Worm (Caenorhabditis elegans) whole organism, L3 larva: ENCODE results near the gene T14G11.1.
A peak's percentile ranks its signal among the peaks of the same experiment; 100 is the strongest.

Experiments
- R02D3.7 ChIP-seq: fragments of 150-350 bp; optimal IDR thresholded peaks from 2 replicates; lab custom pipeline; 2014; ENCODE audit warnings: missing biosample characterization, missing genetic modification characterization
- ama-1 ChIP-seq: fragments of 150-350 bp; optimal IDR thresholded peaks from 2 replicates; lab custom pipeline; 2018
- ceh-16 ChIP-seq: sonication (generic microtip); optimal IDR thresholded peaks from 2 replicates; lab custom pipeline; 2017; ENCODE audit warnings: missing biosample characterization, missing genetic modification characterization
- ceh-82 ChIP-seq: fragments of 150-350 bp; optimal IDR thresholded peaks from 2 replicates; lab custom pipeline; 2014; ENCODE audit warnings: missing biosample characterization, missing genetic modification characterization
- ceh-9 ChIP-seq: sonication (generic microtip); optimal IDR thresholded peaks from 2 replicates; lab custom pipeline; 2018; ENCODE audit warnings: missing biosample characterization, missing genetic modification characterization
- daf-12 ChIP-seq: fragments of 150-350 bp; optimal IDR thresholded peaks from 2 replicates; lab custom pipeline; 2014; ENCODE audit warnings: missing biosample characterization, missing genetic modification reagents, missing genetic modification characterization
- egl-27 ChIP-seq: sonication (generic microtip); optimal IDR thresholded peaks from 4 replicates; lab custom pipeline; 2017; ENCODE audit warnings: missing biosample characterization, missing genetic modification reagents, missing genetic modification characterization
- egl-5 ChIP-seq: fragments of 150-350 bp; optimal IDR thresholded peaks from 2 replicates; lab custom pipeline; 2017; ENCODE audit warnings: missing biosample characterization, missing genetic modification reagents, missing genetic modification characterization, inconsistent platforms
- elt-1 ChIP-seq: fragments of 150-350 bp; optimal IDR thresholded peaks from 2 replicates; lab custom pipeline; 2014; ENCODE audit warnings: missing biosample characterization, missing genetic modification characterization
- elt-2 ChIP-seq: sonication (generic microtip); optimal IDR thresholded peaks from 2 replicates; lab custom pipeline; 2016; ENCODE audit warnings: missing genetic modification reagents, mild to moderate bottlenecking, missing genetic modification characterization, missing compliant biosample characterization
- elt-3 ChIP-seq, 3 experiments: fragments of 150-350 bp in 1 of 3; sonication (generic microtip) in 2 of 3; optimal IDR thresholded peaks; 2 replicates in 2 of 3; 4 replicates in 1 of 3; lab custom pipeline; 2014 to 2017; ENCODE audit warnings: missing biosample characterization in 3 of 3, missing genetic modification characterization in 3 of 3
- fkh-10 ChIP-seq: sonication (generic microtip); optimal IDR thresholded peaks from 2 replicates; lab custom pipeline; 2017; ENCODE audit warnings: missing biosample characterization, missing genetic modification reagents, missing genetic modification characterization
- fkh-2 ChIP-seq: fragments of 150-350 bp; optimal IDR thresholded peaks from 2 replicates; lab custom pipeline; 2014; ENCODE audit warnings: missing biosample characterization, missing genetic modification reagents, missing genetic modification characterization
- fos-1 ChIP-seq: fragments of 150-350 bp; optimal IDR thresholded peaks from 2 replicates; lab custom pipeline; 2014; ENCODE audit warnings: missing biosample characterization, missing genetic modification characterization
- hmg-11 ChIP-seq: sonication (generic microtip); optimal IDR thresholded peaks from 2 replicates; lab custom pipeline; 2016; ENCODE audit warnings: missing genetic modification characterization, missing compliant biosample characterization
- jun-1 ChIP-seq: fragments of 150-350 bp; optimal IDR thresholded peaks from 2 replicates; lab custom pipeline; 2014; ENCODE audit warnings: missing biosample characterization, missing genetic modification reagents, missing genetic modification characterization
- lin-39 ChIP-seq: fragments of 150-350 bp; optimal IDR thresholded peaks from 2 replicates; lab custom pipeline; 2018; ENCODE audit warnings: missing biosample characterization, missing genetic modification reagents, missing genetic modification characterization
- lsy-12 ChIP-seq: sonication (generic microtip); optimal IDR thresholded peaks from 2 replicates; lab custom pipeline; 2016; ENCODE audit warnings: mild to moderate bottlenecking, missing genetic modification characterization, missing compliant biosample characterization
- nhr-11 ChIP-seq: fragments of 150-350 bp; optimal IDR thresholded peaks from 2 replicates; lab custom pipeline; 2014; ENCODE audit warnings: missing biosample characterization, missing genetic modification characterization
- nhr-12 ChIP-seq: fragments of 150-350 bp; optimal IDR thresholded peaks from 2 replicates; lab custom pipeline; 2014; ENCODE audit warnings: missing biosample characterization, missing genetic modification characterization
- nhr-23 ChIP-seq: fragments of 150-350 bp; optimal IDR thresholded peaks from 2 replicates; lab custom pipeline; 2014; ENCODE audit warnings: missing biosample characterization, missing genetic modification reagents, missing genetic modification characterization
- nhr-237 ChIP-seq: fragments of 150-350 bp; optimal IDR thresholded peaks from 2 replicates; lab custom pipeline; 2014; ENCODE audit warnings: missing biosample characterization, missing genetic modification characterization
- nhr-25 ChIP-seq: sonication (generic microtip); optimal IDR thresholded peaks from 2 replicates; lab custom pipeline; 2017; ENCODE audit warnings: missing biosample characterization, missing genetic modification characterization
- nhr-28 ChIP-seq: fragments of 150-350 bp; optimal IDR thresholded peaks from 2 replicates; lab custom pipeline; 2014; ENCODE audit warnings: missing biosample characterization, missing genetic modification characterization
- nhr-76 ChIP-seq: fragments of 150-350 bp; sonication (generic microtip); optimal IDR thresholded peaks from 5 replicates; lab custom pipeline; 2014; ENCODE audit warnings: missing biosample characterization, missing genetic modification characterization
- nhr-77 ChIP-seq: fragments of 150-350 bp; optimal IDR thresholded peaks from 2 replicates; lab custom pipeline; 2014; ENCODE audit warnings: missing biosample characterization, missing genetic modification characterization
- pha-4 ChIP-seq: fragments of 150-350 bp; optimal IDR thresholded peaks from 2 replicates; lab custom pipeline; 2014; ENCODE audit warnings: missing biosample characterization, missing genetic modification reagents, missing genetic modification characterization
- skn-1 ChIP-seq: fragments of 150-350 bp; optimal IDR thresholded peaks from 2 replicates; lab custom pipeline; 2014; ENCODE audit warnings: missing biosample characterization, missing genetic modification characterization
- snpc-4 ChIP-seq: fragments of 150-350 bp; optimal IDR thresholded peaks from 2 replicates; lab custom pipeline; 2014; ENCODE audit warnings: missing biosample characterization, missing genetic modification characterization
- tbx-2 ChIP-seq: sonication (generic microtip); optimal IDR thresholded peaks from 2 replicates; lab custom pipeline; 2016; ENCODE audit warnings: mild to moderate bottlenecking, missing genetic modification characterization, missing compliant biosample characterization
- zag-1 ChIP-seq: fragments of 150-350 bp; optimal IDR thresholded peaks from 2 replicates; lab custom pipeline; 2014; ENCODE audit warnings: missing biosample characterization, missing genetic modification characterization
- ztf-11 ChIP-seq: fragments of 150-350 bp; optimal IDR thresholded peaks from 2 replicates; lab custom pipeline; 2014; ENCODE audit warnings: missing biosample characterization, missing genetic modification characterization

The T14G11.1 gene

ce11 chrX:2698197-2698800 lies 9.5 kb downstream of the T14G11.1 start:
- TF ChIP-seq ama-1 (lab: Kevin White, UChicago) (peak; percentile 11), jun-1 (peak; percentile 19), pha-4 (tag; lab: Kevin White, UChicago) (peak; percentile 19), elt-2 (peak; percentile 66), nhr-11 (no peak), elt-3 (tag; optimal IDR thresholded peaks at IDR 0.05; lab: Kevin White, UChicago) (no peak)

DNA sequence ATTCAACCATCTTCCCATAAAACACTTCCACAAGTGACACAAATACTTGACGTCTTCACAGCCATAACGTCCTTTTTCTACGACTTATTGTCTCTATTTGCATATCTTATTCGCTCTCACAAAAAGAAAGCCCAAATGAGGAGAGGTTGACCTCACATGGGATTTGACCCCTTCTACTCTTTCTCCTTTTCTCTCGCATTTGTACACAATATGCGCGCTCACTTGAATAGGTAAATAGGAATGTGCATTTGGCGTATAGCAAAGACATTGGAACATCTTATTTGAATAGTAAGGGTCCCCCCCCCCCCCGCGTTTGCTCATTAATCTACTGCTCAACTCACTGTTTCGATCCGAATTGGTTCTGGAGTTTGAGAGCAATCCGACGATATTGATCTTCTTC lies 11.9 kb downstream of the T14G11.1 start:
- no peak for TF ChIP-seq ceh-9 (tag; lab: Kevin White, UChicago)
- peak; percentile 14 for TF ChIP-seq egl-5 (tag; lab: Kevin White, UChicago)

ce11 chrX:2703887-2704286 lies 15.1 kb downstream of the T14G11.1 start:
- no peak for TF ChIP-seq snpc-4 (tag; lab: Kevin White, UChicago)
- peak; percentile 47 for TF ChIP-seq nhr-23
- TF ChIP-seq tbx-2 (tag; lab: Kevin White, UChicago), result no peak
- TF ChIP-seq elt-2, result peak; percentile 9
- no peak for TF ChIP-seq ceh-82 (tag; lab: Kevin White, UChicago)
- no peak for TF ChIP-seq nhr-77
- TF ChIP-seq nhr-28 (tag; lab: Kevin White, UChicago), result no peak
- no peak for TF ChIP-seq nhr-237 (tag; lab: Kevin White, UChicago)
- no peak for TF ChIP-seq nhr-12 (tag; lab: Kevin White, UChicago)
- no peak for TF ChIP-seq R02D3.7
- TF ChIP-seq nhr-25 (tag; lab: Kevin White, UChicago), result peak; percentile 75
- TF ChIP-seq daf-12 (tag; lab: Kevin White, UChicago), result no peak
- peak; percentile 93 for TF ChIP-seq elt-1
- TF ChIP-seq fos-1 (tag; lab: Kevin White, UChicago), result no peak
- TF ChIP-seq ama-1 (lab: Kevin White, UChicago), result no peak
- no peak for TF ChIP-seq ztf-11
- no peak for TF ChIP-seq lsy-12 (tag; lab: Kevin White, UChicago)
- peak; percentile 74 for TF ChIP-seq ceh-16 (tag; lab: Kevin White, UChicago)
- TF ChIP-seq skn-1, result no peak

DNA sequence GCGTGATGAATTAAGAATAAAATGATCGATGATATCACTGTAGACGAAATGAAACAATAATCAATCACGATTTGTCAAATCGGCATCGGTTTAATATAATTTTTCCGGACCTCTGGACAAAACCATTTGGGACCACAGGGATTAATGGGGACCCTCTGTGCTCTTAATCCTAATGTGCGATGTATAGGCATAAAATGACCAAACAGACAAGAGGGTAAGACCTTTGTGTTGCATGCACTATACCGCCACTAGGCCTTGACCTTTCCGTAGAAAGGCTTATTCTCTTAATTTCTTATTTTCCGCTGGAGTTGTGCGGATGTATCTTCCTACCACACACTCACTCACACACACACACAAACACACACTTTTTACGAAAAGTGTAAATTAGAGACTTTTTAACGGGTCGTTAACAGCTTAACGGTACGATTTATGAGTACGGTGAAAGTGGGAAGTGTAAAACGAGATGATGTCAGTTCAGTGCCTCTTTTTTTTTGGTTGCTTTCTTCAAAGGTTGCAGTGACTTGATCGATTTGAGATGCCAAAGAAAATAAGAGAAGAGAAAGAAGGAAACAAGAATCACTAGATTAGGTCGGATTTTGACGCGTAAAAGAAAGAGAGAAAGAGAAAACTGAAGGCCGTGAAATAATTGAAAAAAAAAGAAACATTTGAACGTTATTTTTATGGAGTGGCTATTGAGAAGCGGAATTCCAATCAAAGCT lies 16.1 kb downstream of the T14G11.1 start:
- TF ChIP-seq nhr-25 (tag; lab: Kevin White, UChicago) (peak; percentile 83), nhr-12 (tag; lab: Kevin White, UChicago) (no peak)

- TF ChIP-seq lin-39 (tag; lab: Kevin White, UChicago) (no peak), nhr-25 (tag; lab: Kevin White, UChicago) (no peak), egl-27 (tag; lab: Kevin White, UChicago) (no peak), fkh-10 (GFP tag; lab: Kevin White, UChicago) (no peak), skn-1 (no peak)
Observed at ce11 chrX:2705809-2706378, 17.1 kb downstream of the T14G11.1 start, which contains the start of gene igcm-3. igcm-3 (minus strand) TSS chrX:2705859.

DNA sequence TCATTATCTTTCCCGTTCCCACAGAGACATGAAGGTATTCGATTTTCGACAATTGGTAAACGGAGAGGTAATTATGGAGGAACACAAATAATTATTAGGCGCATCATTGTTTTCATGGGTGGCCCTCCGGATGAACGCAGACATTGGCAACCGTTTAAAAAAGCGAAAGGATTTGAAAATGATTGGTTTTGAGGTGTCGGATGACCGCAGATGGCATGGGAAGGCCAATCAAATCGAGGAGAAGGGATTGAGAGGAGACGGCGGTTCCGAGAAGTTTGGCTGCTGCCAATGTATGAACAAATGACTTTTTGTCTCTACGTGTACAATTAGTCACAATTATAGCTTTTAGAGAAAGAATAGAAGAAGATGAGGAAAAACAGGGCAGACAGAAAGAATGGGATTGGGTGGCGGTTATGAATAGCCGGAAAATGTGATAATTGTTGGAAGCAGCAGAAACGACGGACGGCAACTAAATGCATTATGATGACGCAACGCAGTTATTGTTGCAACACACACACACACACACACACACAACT lies 18.8 kb downstream of the T14G11.1 start:
- TF ChIP-seq nhr-76 (no peak), zag-1 (no peak), lsy-12 (tag; lab: Kevin White, UChicago) (no peak), ceh-82 (tag; lab: Kevin White, UChicago) (no peak), fkh-2 (tag; lab: Kevin White, UChicago) (no peak), hmg-11 (no peak), lin-39 (tag; lab: Kevin White, UChicago) (no peak), snpc-4 (tag; lab: Kevin White, UChicago) (no peak)
